Fruit fly (Drosophila melanogaster) whole organism, embryonic: ENCODE data around the gene VhaM9.7-d.
A peak's percentile ranks its signal among the peaks of the same experiment; 100 is the strongest.

Source experiments
- ATbp ChIP-seq: fragments of 200-800 bp; sonication (Bioruptor generic); optimal IDR thresholded peaks from 2 replicates; lab custom pipeline; 2017; ENCODE audit warnings: missing biosample characterization, mild to moderate bottlenecking, missing genetic modification characterization, missing genetic modification reagents
- Atf6 ChIP-seq: fragments of 200-800 bp; sonication (Bioruptor generic); IDR thresholded peaks from 2 replicates; pipeline ENCODE4 v1.3.6; 2022; ENCODE audit warnings: missing biosample characterization, missing genetic modification characterization
- CG10979 ChIP-seq: fragments of 200-800 bp; sonication (Bioruptor generic); optimal IDR thresholded peaks from 2 replicates; lab custom pipeline; 2018; ENCODE audit warnings: missing biosample characterization, mild to moderate bottlenecking, missing genetic modification characterization, moderate library complexity
- CG11504 ChIP-seq: fragments of 200-800 bp; sonication (Bioruptor generic); optimal IDR thresholded peaks from 3 replicates; lab custom pipeline; 2019; ENCODE audit warnings: missing biosample characterization, mild to moderate bottlenecking, missing genetic modification characterization, moderate library complexity
- CG12391 ChIP-seq: fragments of 200-800 bp; sonication (Bioruptor generic); optimal IDR thresholded peaks from 3 replicates; lab custom pipeline; 2018; ENCODE audit warnings: missing biosample characterization, mild to moderate bottlenecking, missing genetic modification characterization, moderate library complexity
- CG15479 ChIP-seq: fragments of 200-800 bp; sonication (Bioruptor generic); optimal IDR thresholded peaks from 3 replicates; lab custom pipeline; 2019; ENCODE audit warnings: missing biosample characterization, mild to moderate bottlenecking, missing genetic modification characterization, moderate library complexity
- CG15601 ChIP-seq: fragments of 200-800 bp; sonication (Bioruptor generic); optimal IDR thresholded peaks from 3 replicates; lab custom pipeline; 2019; ENCODE audit warnings: missing biosample characterization, mild to moderate bottlenecking, missing genetic modification characterization, moderate library complexity
- CG16779 ChIP-seq: fragments of 200-800 bp; sonication (Bioruptor generic); IDR thresholded peaks from 2 replicates; pipeline ENCODE4 v1.3.6; 2022; ENCODE audit warnings: missing biosample characterization, missing genetic modification characterization
- CG1792 ChIP-seq: fragments of 200-800 bp; sonication (Bioruptor generic); optimal IDR thresholded peaks from 2 replicates; lab custom pipeline; 2016; ENCODE audit warnings: missing biosample characterization, missing genetic modification characterization
- CG18011 ChIP-seq: fragments of 200-800 bp; sonication (Bioruptor generic); optimal IDR thresholded peaks from 2 replicates; lab custom pipeline; 2017; ENCODE audit warnings: missing biosample characterization, missing genetic modification characterization, mild to moderate bottlenecking, moderate library complexity, missing genotype
- CG1832 ChIP-seq: fragments of 200-800 bp; sonication (Bioruptor generic); optimal IDR thresholded peaks from 2 replicates; lab custom pipeline; 2017; ENCODE audit warnings: missing biosample characterization, mild to moderate bottlenecking, missing genetic modification characterization, inconsistent platforms
- CG31365 ChIP-seq: fragments of 200-800 bp; sonication (Bioruptor generic); optimal IDR thresholded peaks from 2 replicates; lab custom pipeline; 2018; ENCODE audit warnings: missing biosample characterization, mild to moderate bottlenecking, missing genetic modification characterization
- CG3163 ChIP-seq: fragments of 200-800 bp; sonication (Bioruptor generic); optimal IDR thresholded peaks from 3 replicates; lab custom pipeline; 2016; ENCODE audit warnings: missing biosample characterization, missing genetic modification characterization
- CG3995 ChIP-seq: fragments of 200-800 bp; sonication (Bioruptor generic); optimal IDR thresholded peaks from 3 replicates; lab custom pipeline; 2016; ENCODE audit warnings: missing biosample characterization, missing genetic modification characterization
- CG4282 ChIP-seq: fragments of 200-800 bp; sonication (Bioruptor generic); optimal IDR thresholded peaks from 2 replicates; lab custom pipeline; 2016; ENCODE audit warnings: missing biosample characterization, missing genetic modification characterization
- CG4730 ChIP-seq: fragments of 200-800 bp; sonication (Bioruptor generic); IDR thresholded peaks from 2 replicates; pipeline ENCODE4 v1.3.6; 2022; ENCODE audit warnings: missing biosample characterization, missing genetic modification characterization
- CG8478 ChIP-seq: fragments of >200 bp; optimal IDR thresholded peaks from 2 replicates; lab custom pipeline; 2018
- D19B ChIP-seq: fragments of 200-800 bp; sonication (Bioruptor generic); optimal IDR thresholded peaks from 2 replicates; lab custom pipeline; 2017; ENCODE audit warnings: missing biosample characterization, mild to moderate bottlenecking, missing genetic modification characterization
- Deaf1 ChIP-seq: fragments of 200-800 bp; optimal IDR thresholded peaks from 3 replicates; lab custom pipeline; 2019; ENCODE audit warnings: missing biosample characterization, mild to moderate bottlenecking, missing genetic modification characterization, moderate library complexity
- Doc2 ChIP-seq: fragments of 200-800 bp; sonication (Bioruptor generic); IDR thresholded peaks from 2 replicates; pipeline ENCODE4 v1.3.6; 2022; ENCODE audit warnings: missing biosample characterization, missing genetic modification characterization
- Fer1 ChIP-seq: fragments of 200-800 bp; sonication (Bioruptor generic); optimal IDR thresholded peaks from 2 replicates; lab custom pipeline; 2017; ENCODE audit warnings: missing biosample characterization, mild to moderate bottlenecking, missing genetic modification characterization
- Hmr ChIP-seq: fragments of 200-800 bp; sonication (Bioruptor generic); optimal IDR thresholded peaks from 3 replicates; lab custom pipeline; 2017; ENCODE audit warnings: mild to moderate bottlenecking, missing biosample characterization, missing genetic modification reagents, missing genetic modification characterization
- Lhr ChIP-seq: fragments of 200-800 bp; sonication (Bioruptor generic); optimal IDR thresholded peaks from 3 replicates; lab custom pipeline; 2017; ENCODE audit warnings: mild to moderate bottlenecking, missing biosample characterization, missing genetic modification reagents, missing genetic modification characterization
- Oli ChIP-seq: fragments of 200-800 bp; sonication (Bioruptor generic); optimal IDR thresholded peaks from 2 replicates; lab custom pipeline; 2018; ENCODE audit warnings: missing biosample characterization, mild to moderate bottlenecking, missing genetic modification characterization, moderate library complexity
- Sox100B ChIP-seq: fragments of 200-800 bp; sonication (Bioruptor generic); optimal IDR thresholded peaks from 3 replicates; lab custom pipeline; 2018; ENCODE audit warnings: missing biosample characterization, mild to moderate bottlenecking, missing genetic modification characterization
- Xbp1 ChIP-seq: fragments of 200-800 bp; sonication (Bioruptor generic); optimal IDR thresholded peaks from 3 replicates; lab custom pipeline; 2016; ENCODE audit warnings: missing biosample characterization, mild to moderate bottlenecking, missing genetic modification characterization
- Xrp1 ChIP-seq: fragments of 200-800 bp; sonication (Bioruptor generic); IDR thresholded peaks from 2 replicates; pipeline ENCODE4 v1.3.6; 2022; ENCODE audit warnings: missing biosample characterization, missing genetic modification characterization
- ab ChIP-seq: fragments of 200-800 bp; sonication (Bioruptor generic); optimal IDR thresholded peaks from 2 replicates; lab custom pipeline; 2016; ENCODE audit warnings: missing biosample characterization, missing genetic modification characterization
- bbx ChIP-seq: fragments of 200-800 bp; sonication (Bioruptor generic); IDR thresholded peaks from 2 replicates; pipeline ENCODE4 v1.3.6; 2022; ENCODE audit warnings: missing biosample characterization, missing genetic modification characterization; ENCODE audit not compliant: partially characterized antibody
- bigmax ChIP-seq: fragments of 200-800 bp; sonication (Bioruptor generic); optimal IDR thresholded peaks from 2 replicates; lab custom pipeline; 2018; ENCODE audit warnings: missing biosample characterization, mild to moderate bottlenecking, missing genetic modification characterization
- cas ChIP-seq: fragments of 200-800 bp; sonication (Bioruptor generic); IDR thresholded peaks from 2 replicates; pipeline ENCODE4 v1.3.6; 2022; ENCODE audit warnings: missing biosample characterization, missing genetic modification characterization
- ems ChIP-seq: fragments of 200-800 bp; sonication (Bioruptor generic); optimal IDR thresholded peaks from 3 replicates; lab custom pipeline; 2016; ENCODE audit warnings: missing biosample characterization, missing genetic modification characterization
- en ChIP-seq: fragments of 200-800 bp; sonication (Bioruptor generic); optimal IDR thresholded peaks from 2 replicates; lab custom pipeline; 2016; ENCODE audit warnings: missing biosample characterization, missing genetic modification characterization
- fu2 ChIP-seq: fragments of 200-800 bp; sonication (Bioruptor generic); optimal IDR thresholded peaks from 2 replicates; lab custom pipeline; 2016; ENCODE audit warnings: missing biosample characterization, missing genetic modification characterization
- gce ChIP-seq: fragments of 200-800 bp; sonication (Bioruptor generic); IDR thresholded peaks from 3 replicates; pipeline ENCODE4 v1.3.6; 2022; ENCODE audit warnings: missing biosample characterization, missing genetic modification characterization
- gcm ChIP-seq: fragments of 200-800 bp; sonication (Bioruptor generic); optimal IDR thresholded peaks from 2 replicates; lab custom pipeline; 2019; ENCODE audit warnings: missing biosample characterization, mild to moderate bottlenecking, missing genetic modification characterization, moderate library complexity
- gsb-n ChIP-seq: fragments of 200-800 bp; sonication (Bioruptor generic); optimal IDR thresholded peaks from 3 replicates; lab custom pipeline; 2018; ENCODE audit warnings: missing biosample characterization, mild to moderate bottlenecking, missing genetic modification characterization
- hkb ChIP-seq, 2 experiments: fragments of 200-800 bp in 1 of 2; fragments of >200 bp in 1 of 2; sonication (Bioruptor generic) in 1 of 2; IDR thresholded peaks in 1 of 2; optimal IDR thresholded peaks in 1 of 2; 2 replicates each; pipeline versions ENCODE4 v1.3.6 to Lab custom; 2017 to 2022; ENCODE audit warnings: missing biosample characterization in 1 of 2, missing genetic modification characterization in 1 of 2
- ind ChIP-seq: fragments of 200-800 bp; sonication (Bioruptor generic); optimal IDR thresholded peaks from 3 replicates; lab custom pipeline; 2016; ENCODE audit warnings: missing biosample characterization, missing genetic modification characterization
- jumu ChIP-seq: fragments of 200-800 bp; sonication (Bioruptor generic); optimal IDR thresholded peaks from 3 replicates; lab custom pipeline; 2016; ENCODE audit warnings: missing biosample characterization, missing genetic modification characterization
- pan ChIP-seq, 4 experiments: fragments of >200 bp in 3 of 4; fragments of 200-800 bp in 1 of 4; sonication (Bioruptor generic) in 1 of 4; optimal IDR thresholded peaks in 3 of 4; IDR thresholded peaks in 1 of 4; 2 replicates each; pipeline versions ENCODE4 v1.3.6 to Lab custom; 2017 to 2022; ENCODE audit warnings: missing biosample characterization in 2 of 4, missing genetic modification characterization in 2 of 4, mixed read lengths in 1 of 4
- pum ChIP-seq: fragments of 200-800 bp; sonication (Bioruptor generic); optimal IDR thresholded peaks from 2 replicates; lab custom pipeline; 2016; ENCODE audit warnings: missing biosample characterization, missing genetic modification characterization
- repo ChIP-seq: fragments of 200-800 bp; sonication (Bioruptor generic); optimal IDR thresholded peaks from 2 replicates; lab custom pipeline; 2016; ENCODE audit warnings: missing biosample characterization, missing genetic modification characterization
- ssp ChIP-seq: fragments of 200-800 bp; sonication (Bioruptor generic); IDR thresholded peaks from 2 replicates; pipeline ENCODE4 v1.3.6; 2022; ENCODE audit warnings: missing biosample characterization, missing genetic modification characterization
- stwl ChIP-seq: fragments of 200-800 bp; sonication (Bioruptor generic); optimal IDR thresholded peaks from 3 replicates; lab custom pipeline; 2018; ENCODE audit warnings: missing biosample characterization, mild to moderate bottlenecking, missing genetic modification characterization, moderate library complexity
- toy ChIP-seq: fragments of 200-800 bp; sonication (Bioruptor generic); IDR thresholded peaks from 2 replicates; pipeline ENCODE4 v1.3.6; 2022; ENCODE audit warnings: missing biosample characterization, missing genetic modification characterization
- ttk ChIP-seq: fragments of 200-800 bp; sonication (Bioruptor generic); IDR thresholded peaks from 2 replicates; pipeline ENCODE4 v2.1.2; 2022; ENCODE audit warnings: missing biosample characterization, missing genetic modification characterization
- vvl ChIP-seq: fragments of 200-800 bp; sonication (Bioruptor generic); IDR thresholded peaks from 2 replicates; pipeline ENCODE4 v1.3.6; 2022; ENCODE audit warnings: missing biosample characterization, missing genetic modification characterization
- wdn ChIP-seq: fragments of 200-800 bp; sonication (Bioruptor generic); IDR thresholded peaks from 2 replicates; pipeline ENCODE4 v1.3.6; 2022; ENCODE audit warnings: missing biosample characterization, missing genetic modification characterization

The VhaM9.7-d gene

DNA sequence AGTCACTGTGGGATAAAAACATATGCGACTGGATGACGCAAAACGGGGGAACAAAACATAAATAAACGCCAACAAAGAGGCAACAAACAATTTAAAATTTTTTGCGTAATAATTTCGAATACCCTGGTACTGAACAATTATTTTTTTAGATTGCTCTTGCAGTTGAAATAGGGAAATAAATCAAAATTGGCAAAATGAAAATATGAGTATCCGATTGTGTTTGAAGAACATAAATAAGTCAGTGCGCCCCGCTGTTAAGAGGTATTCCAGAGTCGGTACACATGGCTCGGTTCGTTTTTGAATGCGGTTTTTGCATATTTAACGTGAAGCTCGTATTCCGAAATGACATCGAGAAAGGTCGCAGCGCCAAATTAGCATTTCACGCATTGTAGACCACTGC, 10.5 kb downstream of the VhaM9.7-d start (continued):
- TF ChIP-seq ttk (GFP tag; lab: Robert Waterston, UW) (no peak), Atf6 (GFP tag; lab: Robert Waterston, UW) (no peak), CG1792 (no peak), CG10979 (tag; lab: Kevin White, UChicago) (no peak), ab (GFP tag; lab: Kevin White, UChicago) (no peak), bbx (GFP tag; lab: Robert Waterston, UW) (no peak), Xrp1 (GFP tag; lab: Robert Waterston, UW) (no peak; the same call in 1 of the 2 replicates), fu2 (GFP tag; lab: Kevin White, UChicago) (no peak), gcm (GFP tag; lab: Kevin White, UChicago) (no peak), vvl (GFP tag; lab: Robert Waterston, UW) (peak; percentile 64), CG1832 (GFP tag; lab: Kevin White, UChicago) (no peak), CG4282 (GFP tag; lab: Kevin White, UChicago) (no peak), ATbp (GFP tag; lab: Kevin White, UChicago) (no peak), Lhr (GFP tag; lab: Kevin White, UChicago) (no peak), repo (GFP tag; lab: Kevin White, UChicago) (no peak), Deaf1 (tag; lab: Kevin White, UChicago) (no peak), Xbp1 (GFP tag; lab: Kevin White, UChicago) (peak; percentile 4), CG15479 (GFP tag; lab: Kevin White, UChicago) (no peak), stwl (tag; lab: Kevin White, UChicago) (no peak), CG4730 (GFP tag; lab: Robert Waterston, UW) (no peak), en (no peak), CG3995 (GFP tag; lab: Kevin White, UChicago) (no peak), hkb (optimal IDR thresholded peaks at IDR 0.05; lab: Kevin White, UChicago) (no peak), hkb (GFP tag; IDR thresholded peaks at IDR 0.05; lab: Robert Waterston, UW) (peak; percentile 27; the same call in 1 of the 2 replicates), pan (optimal IDR thresholded peaks at IDR 0.05; lab: Kevin White, UChicago) (no peak), pan (GFP tag; optimal IDR thresholded peaks at IDR 0.05 in 1 of 2, IDR thresholded peaks at IDR 0.05 in 1 of 2) (peak in 1 of 2 experiments; percentile 28), jumu (GFP tag; lab: Kevin White, UChicago) (no peak), bigmax (GFP tag; lab: Kevin White, UChicago) (no peak), CG3163 (GFP tag; lab: Kevin White, UChicago) (no peak), D19B (GFP tag; lab: Kevin White, UChicago) (peak; percentile 82), Hmr (no peak), pum (GFP tag; lab: Kevin White, UChicago) (no peak), gce (GFP tag; lab: Robert Waterston, UW) (no peak), CG18011 (GFP tag; lab: Kevin White, UChicago) (no peak), CG15601 (tag; lab: Kevin White, UChicago) (no peak), CG11504 (tag; lab: Kevin White, UChicago) (peak; percentile 18), toy (GFP tag; lab: Robert Waterston, UW) (no peak), wdn (no peak)

DNA sequence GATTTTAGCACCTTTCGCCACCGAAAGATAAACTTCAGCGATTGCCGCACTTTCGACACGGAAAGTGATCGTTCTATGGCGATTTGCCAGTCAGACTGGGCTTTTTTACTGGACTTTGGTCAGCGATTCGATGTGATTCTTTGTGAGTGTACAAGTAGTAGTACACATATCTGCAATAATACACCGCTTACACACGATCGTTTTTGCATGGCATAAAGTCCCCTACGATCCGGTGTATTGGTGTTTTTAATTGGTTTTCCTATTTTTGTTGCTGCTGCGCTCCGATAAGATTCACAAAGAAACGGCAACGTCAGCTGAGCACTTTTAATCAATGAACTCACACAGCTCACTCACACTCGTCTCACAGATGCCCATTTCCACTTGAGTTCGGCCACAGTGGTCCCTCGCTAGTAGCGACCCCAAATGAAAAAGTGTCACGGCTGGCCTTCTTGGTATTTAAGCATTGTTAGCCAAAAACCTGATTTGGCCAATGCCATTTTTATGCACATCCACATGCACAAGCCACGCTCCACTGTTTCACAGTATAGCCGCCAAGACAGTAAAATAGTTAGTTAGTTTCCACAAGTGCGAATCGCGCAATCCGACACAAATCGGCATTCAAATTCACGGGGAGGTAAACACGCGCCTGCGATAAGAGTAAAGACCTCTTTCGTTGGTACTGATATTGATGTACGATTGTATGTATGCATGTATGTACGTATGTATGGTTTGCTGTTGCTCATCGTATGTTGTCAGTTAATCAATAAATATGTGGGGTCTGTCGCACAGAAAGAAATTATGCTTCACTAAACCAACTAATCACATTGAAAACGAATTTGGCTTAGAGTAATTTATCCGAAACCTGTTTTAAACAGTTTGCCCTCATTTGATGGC, 11.4 kb downstream of the VhaM9.7-d start:
- peak; percentile 97 for TF ChIP-seq CG16779 (GFP tag; lab: Robert Waterston, UW)
- TF ChIP-seq cas (GFP tag; lab: Robert Waterston, UW): peak; percentile 92
- TF ChIP-seq CG8478: no peak
- peak; percentile 91 for TF ChIP-seq Oli (tag; lab: Kevin White, UChicago)
- TF ChIP-seq ttk (GFP tag; lab: Robert Waterston, UW): peak; percentile 90
- TF ChIP-seq Sox100B (GFP tag; lab: Kevin White, UChicago): peak; percentile 43
- TF ChIP-seq ind (GFP tag; lab: Kevin White, UChicago): peak; percentile 98
- peak; percentile 27 for TF ChIP-seq gsb-n
- peak; percentile 81 for TF ChIP-seq CG12391 (tag; lab: Kevin White, UChicago)
- TF ChIP-seq CG31365 (tag; lab: Kevin White, UChicago): peak; percentile 76
- peak; percentile 92 for TF ChIP-seq Doc2
- TF ChIP-seq ssp (GFP tag; lab: Robert Waterston, UW): peak; percentile 83
- peak; percentile 86 for TF ChIP-seq ems (GFP tag; lab: Kevin White, UChicago)
- TF ChIP-seq Fer1 (GFP tag; lab: Kevin White, UChicago): peak; percentile 96
